Worm (Caenorhabditis elegans): Measurements from ENCODE around the gene ribo-1.

DNA sequence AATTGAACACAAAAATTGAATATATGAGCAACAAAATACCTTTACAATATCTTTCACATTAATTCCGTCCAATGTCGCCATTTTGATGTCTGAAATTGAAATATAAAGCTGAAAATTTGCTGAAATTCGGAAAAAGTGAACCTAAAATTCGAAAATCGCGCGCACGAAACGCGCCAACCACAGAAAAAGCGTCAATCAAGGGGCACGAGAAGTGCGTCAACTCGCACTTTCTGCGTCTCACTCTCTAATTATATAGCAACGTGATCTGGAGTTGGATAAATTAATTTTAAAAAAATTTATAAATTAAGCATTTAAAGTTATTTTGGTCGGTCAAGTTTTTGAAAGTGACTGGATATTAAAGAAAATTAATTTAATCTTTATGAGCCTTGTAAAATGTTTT lies 8.8 kb downstream of the ribo-1 start, which contains the start of gene ruvb-2:
- TF ChIP-seq unc-62 (GFP tag; optimal IDR thresholded peaks at IDR 0.05 in 1 of 2), result peak in 1 of 2 experiments; percentile 91
- TF ChIP-seq unc-62 (tag; optimal IDR thresholded peaks at IDR 0.05), result no peak
- no peak for TF ChIP-seq nhr-10 (tag; optimal IDR thresholded peaks at IDR 0.05)
- TF ChIP-seq snpc-4 (tag; optimal IDR thresholded peaks at IDR 0.05), result no peak
- no peak for TF ChIP-seq F10B5.3 (tag; optimal IDR thresholded peaks at IDR 0.05)
- TF ChIP-seq ama-1 (optimal IDR thresholded peaks at IDR 0.05), result no peak
- TF ChIP-seq ces-1 (GFP tag; optimal IDR thresholded peaks at IDR 0.05), result no peak
- TF ChIP-seq egl-27 (tag; optimal IDR thresholded peaks at IDR 0.05), result no peak
- TF ChIP-seq madf-9 (GFP tag; conservative IDR thresholded peaks at IDR 0.05), result no peak
- no peak for TF ChIP-seq cey-2 (tag; optimal IDR thresholded peaks at IDR 0.05; ENCODE audit: borderline replicate concordance, insufficient read depth)
- no peak for TF ChIP-seq ZK546.5 (tag; optimal IDR thresholded peaks at IDR 0.05)
- TF ChIP-seq dve-1 (tag; optimal IDR thresholded peaks at IDR 0.05; ENCODE audit: insufficient read depth), result peak; percentile 88

Data from whole organism, L4 larva.